Worm (Caenorhabditis elegans) whole organism, midembryonic: ENCODE measurements around the gene lgg-3.

Experiments
- T22C8.4 ChIP-seq: fragments of 200-800 bp; sonication (Bioruptor generic); IDR thresholded peaks from 2 replicates; pipeline ENCODE4 v1.3.6; 2022; ENCODE audit warnings: missing genetic modification characterization, missing compliant biosample characterization
- cog-1 ChIP-seq: sonication (generic microtip); optimal IDR thresholded peaks from 2 replicates; lab custom pipeline; 2016; ENCODE audit warnings: missing genetic modification characterization, missing compliant biosample characterization
- flt-1 ChIP-seq: fragments of 200-800 bp; sonication (Bioruptor generic); IDR thresholded peaks from 2 replicates; pipeline ENCODE4 v1.3.6; 2022; ENCODE audit warnings: missing genetic modification characterization, missing compliant biosample characterization
- klf-2 ChIP-seq: fragments of 200-800 bp; sonication (Bioruptor generic); conservative IDR thresholded peaks from 2 replicates; pipeline ENCODE4 v1.3.6; 2022; ENCODE audit warnings: missing genetic modification reagents, missing genetic modification characterization, missing compliant biosample characterization
- med-1 ChIP-seq: sonication (generic microtip); optimal IDR thresholded peaks from 2 replicates; lab custom pipeline; 2017; ENCODE audit warnings: missing genetic modification characterization, mild to moderate bottlenecking, missing compliant biosample characterization, antibody characterized with exemption, missing genetic modification reagents; ENCODE audit not compliant: insufficient read depth
- ref-1 ChIP-seq: fragments of 200-800 bp; sonication (Bioruptor generic); conservative IDR thresholded peaks from 2 replicates; pipeline ENCODE4 v1.3.6; 2022; ENCODE audit warnings: missing genetic modification reagents, missing genetic modification characterization, missing compliant biosample characterization
- tab-1 ChIP-seq: fragments of 200-800 bp; sonication (Bioruptor generic); IDR thresholded peaks from 2 replicates; pipeline ENCODE4 v1.3.6; 2022; ENCODE audit warnings: missing genetic modification characterization, missing compliant biosample characterization
- ztf-23 ChIP-seq: fragments of 200-800 bp; sonication (Bioruptor generic); IDR thresholded peaks from 2 replicates; pipeline ENCODE4 v1.3.6; 2022; ENCODE audit warnings: missing genetic modification reagents, missing genetic modification characterization, missing compliant biosample characterization
- ztf-29 ChIP-seq: fragments of 200-800 bp; sonication (Bioruptor generic); IDR thresholded peaks from 2 replicates; pipeline ENCODE4 v1.3.6; 2022; ENCODE audit warnings: missing genetic modification reagents, missing genetic modification characterization, missing compliant biosample characterization

The lgg-3 gene

DNA sequence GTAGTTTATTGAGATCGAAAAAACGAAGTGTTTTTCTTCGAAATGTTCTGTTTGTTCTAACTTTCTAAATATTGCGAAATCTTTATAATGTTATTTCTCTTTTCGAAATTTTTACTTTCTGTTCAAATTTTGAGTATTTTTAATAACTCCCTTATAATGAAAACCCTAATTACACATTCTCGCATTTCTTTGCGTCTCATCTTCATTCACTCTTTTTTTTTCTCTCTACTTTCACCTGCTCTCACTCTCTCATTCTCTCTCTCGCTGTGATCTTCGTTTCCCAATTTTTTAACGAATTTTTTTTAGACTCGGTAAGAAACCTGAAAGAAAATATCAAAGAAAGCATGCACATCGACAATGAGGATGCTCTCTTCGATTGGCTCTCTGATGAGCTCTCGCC lies 13.4 kb upstream of the lgg-3 start, which contains the start of gene rbm-26:
rbm-26 (plus strand) TSS at position 301 of the 400 bp plus-strand sequence.
- TF ChIP-seq ztf-29 (GFP tag; lab: Robert Waterston, UW) (no peak), ztf-23 (GFP tag; lab: Robert Waterston, UW) (no peak), T22C8.4 (no peak), klf-2 (GFP tag; lab: Robert Waterston, UW) (no peak), cog-1 (tag; lab: Kevin White, UChicago) (no peak), tab-1 (GFP tag; lab: Robert Waterston, UW) (no peak), flt-1 (no peak), ref-1 (GFP tag; lab: Robert Waterston, UW) (no peak), med-1 (GFP tag; lab: Kevin White, UChicago) (no peak)

DNA sequence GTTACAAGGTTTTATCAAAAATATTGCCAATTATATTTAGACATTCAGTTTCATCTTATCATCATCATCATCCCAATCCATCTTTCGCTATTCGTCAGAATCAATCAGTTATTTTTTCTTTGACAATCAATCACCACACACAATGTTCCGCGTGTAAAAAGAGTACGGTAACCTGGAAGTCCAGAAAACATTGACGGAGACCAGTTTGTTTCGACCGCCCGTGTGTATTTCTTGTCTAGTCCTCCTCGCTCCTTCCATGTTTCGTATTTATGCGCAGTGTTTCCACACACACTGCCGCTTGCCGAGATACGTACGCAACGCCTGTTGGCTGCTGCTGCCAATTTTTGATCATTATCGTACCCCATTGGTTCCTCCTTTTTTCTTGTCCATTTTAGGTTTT lies 12.9 kb upstream of the lgg-3 start:
- TF ChIP-seq med-1 (GFP tag; lab: Kevin White, UChicago) = no peak
- TF ChIP-seq klf-2 (GFP tag; lab: Robert Waterston, UW) = no peak
- no peak for TF ChIP-seq T22C8.4
- TF ChIP-seq ref-1 (GFP tag; lab: Robert Waterston, UW) = no peak
- no peak for TF ChIP-seq tab-1 (GFP tag; lab: Robert Waterston, UW)
- no peak for TF ChIP-seq ztf-23 (GFP tag; lab: Robert Waterston, UW)
- no peak for TF ChIP-seq ztf-29 (GFP tag; lab: Robert Waterston, UW)
- TF ChIP-seq cog-1 (tag; lab: Kevin White, UChicago) = no peak
- TF ChIP-seq flt-1 = no peak

DNA sequence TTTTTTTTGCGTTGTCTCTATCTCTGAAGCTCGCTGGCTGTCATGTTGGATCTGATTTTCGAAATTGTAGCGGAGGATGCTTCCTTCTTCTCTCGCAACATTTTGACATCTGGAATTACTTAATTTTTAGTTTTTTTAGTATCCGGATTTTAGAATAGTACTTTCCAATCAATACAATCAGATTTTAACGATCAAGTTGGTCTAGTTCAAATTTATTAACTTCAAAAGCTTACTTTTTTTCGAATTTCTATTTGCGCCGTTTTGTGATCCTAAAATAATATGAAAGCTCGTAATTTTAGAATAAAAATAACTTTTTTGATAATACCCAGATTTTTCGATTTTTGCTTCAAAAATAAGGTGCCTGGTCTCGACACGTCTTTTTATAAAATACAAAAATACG lies 12.2 kb upstream of the lgg-3 start, which contains the start of gene B0336.12:
B0336.12 (minus strand) TSS at position 101 of the 400 bp plus-strand sequence.
- TF ChIP-seq tab-1 (GFP tag; lab: Robert Waterston, UW) (no peak), cog-1 (tag; lab: Kevin White, UChicago) (no peak), T22C8.4 (no peak), flt-1 (no peak), med-1 (GFP tag; lab: Kevin White, UChicago) (no peak), ref-1 (GFP tag; lab: Robert Waterston, UW) (no peak), klf-2 (GFP tag; lab: Robert Waterston, UW) (no peak), ztf-23 (GFP tag; lab: Robert Waterston, UW) (no peak), ztf-29 (GFP tag; lab: Robert Waterston, UW) (no peak)

DNA sequence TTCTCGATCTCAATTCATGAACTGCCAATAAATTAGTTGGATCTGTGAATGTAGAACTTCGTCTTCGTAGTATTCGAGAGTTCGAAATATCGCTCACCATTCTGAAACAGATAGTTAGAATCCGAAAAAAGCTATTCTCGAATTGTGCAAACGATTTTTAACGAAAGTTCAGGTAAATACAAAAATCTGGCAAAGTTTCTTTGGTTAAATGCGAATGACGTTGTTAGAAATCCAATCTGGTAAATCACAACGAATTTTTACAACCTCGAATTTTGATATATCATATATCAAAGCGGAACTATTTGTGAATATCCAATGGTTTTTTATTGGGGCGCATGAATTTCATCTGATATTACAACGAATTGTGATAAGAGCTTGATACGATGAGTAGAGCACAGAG lies 11.4 kb upstream of the lgg-3 start, which contains the start of gene hpo-28:
hpo-28 (minus strand) TSS at position 101 of the 400 bp plus-strand sequence.
- TF ChIP-seq ref-1 (GFP tag; lab: Robert Waterston, UW) = no peak
- TF ChIP-seq flt-1 = no peak
- TF ChIP-seq klf-2 (GFP tag; lab: Robert Waterston, UW) = no peak
- no peak for TF ChIP-seq ztf-23 (GFP tag; lab: Robert Waterston, UW)
- TF ChIP-seq tab-1 (GFP tag; lab: Robert Waterston, UW) = no peak
- TF ChIP-seq med-1 (GFP tag; lab: Kevin White, UChicago) = no peak
- TF ChIP-seq cog-1 (tag; lab: Kevin White, UChicago) = no peak
- TF ChIP-seq ztf-29 (GFP tag; lab: Robert Waterston, UW) = no peak
- TF ChIP-seq T22C8.4 = no peak

DNA sequence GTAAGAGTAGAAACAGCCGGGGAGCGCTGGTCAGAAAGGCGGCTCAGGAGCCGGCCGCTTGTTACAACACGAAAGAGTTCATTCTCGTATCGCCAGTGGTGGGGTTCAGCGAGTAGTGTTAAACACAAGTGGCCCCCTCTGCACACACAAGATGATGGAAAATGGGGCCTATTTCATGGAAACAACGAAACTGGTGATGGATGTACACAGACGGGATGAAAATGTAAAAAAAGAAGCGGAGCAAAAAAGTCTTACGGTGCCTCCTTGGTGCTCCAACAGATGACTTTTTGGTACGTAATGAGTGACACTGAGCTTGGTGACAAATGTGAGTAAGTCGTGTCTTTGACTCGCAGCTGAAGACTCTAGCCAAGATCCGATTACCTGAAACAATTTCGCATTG lies 10.2 kb upstream of the lgg-3 start:
- TF ChIP-seq cog-1 (tag; lab: Kevin White, UChicago) = no peak
- no peak for TF ChIP-seq ref-1 (GFP tag; lab: Robert Waterston, UW)
- no peak for TF ChIP-seq ztf-23 (GFP tag; lab: Robert Waterston, UW)
- no peak for TF ChIP-seq tab-1 (GFP tag; lab: Robert Waterston, UW)
- no peak for TF ChIP-seq med-1 (GFP tag; lab: Kevin White, UChicago)
- no peak for TF ChIP-seq klf-2 (GFP tag; lab: Robert Waterston, UW)
- TF ChIP-seq flt-1 = no peak
- no peak for TF ChIP-seq ztf-29 (GFP tag; lab: Robert Waterston, UW)
- no peak for TF ChIP-seq T22C8.4

DNA sequence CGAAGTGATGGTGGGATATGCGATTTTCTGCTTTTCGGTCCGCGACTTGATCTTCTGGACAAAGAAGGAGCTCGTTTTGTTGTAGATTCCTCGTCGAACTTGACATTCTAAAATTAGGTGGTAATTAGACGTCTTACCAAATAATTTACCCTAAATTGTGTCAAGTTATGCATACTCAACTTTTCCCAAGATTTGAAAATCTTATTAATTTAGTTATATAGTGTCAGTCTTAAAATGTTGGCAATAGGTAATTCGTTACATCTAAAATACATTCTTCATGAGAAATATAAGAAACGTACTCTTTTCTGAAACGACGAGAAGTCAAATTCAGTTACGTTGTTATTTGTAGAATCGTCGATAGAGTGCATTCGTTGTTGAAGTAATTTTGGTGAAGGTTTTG lies 9.7 kb upstream of the lgg-3 start:
- TF ChIP-seq ztf-29 (GFP tag; lab: Robert Waterston, UW) = no peak
- TF ChIP-seq klf-2 (GFP tag; lab: Robert Waterston, UW) = no peak

DNA sequence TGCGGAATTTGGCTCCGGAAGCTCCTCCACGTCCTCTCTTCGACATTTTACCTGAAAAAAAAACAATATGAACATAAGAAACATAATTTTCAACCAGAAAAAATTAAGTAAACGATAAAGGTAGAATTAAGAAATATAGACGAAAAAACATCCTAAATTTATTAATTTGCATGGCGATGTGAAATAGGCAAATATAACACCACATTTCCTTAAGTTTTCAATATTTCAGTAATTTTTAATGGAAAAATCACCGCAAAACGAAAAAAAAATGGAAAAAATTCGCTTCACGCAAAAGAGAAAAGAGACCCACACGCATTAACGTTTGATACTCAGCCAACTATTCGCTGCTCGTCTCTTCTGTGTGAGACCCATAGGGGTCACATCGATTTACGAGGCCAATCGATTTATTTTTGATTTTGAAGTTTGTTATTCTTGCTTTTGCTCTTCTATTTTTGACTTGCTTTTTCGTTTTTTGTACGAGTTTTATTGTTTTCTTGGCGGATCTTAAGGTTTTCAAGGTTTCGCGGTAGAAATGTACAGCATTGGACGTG lies 8.3 kb upstream of the lgg-3 start, which contains the start of gene rpl-23:
rpl-23 (minus strand) TSS at position 51 of the 551 bp plus-strand sequence.
- TF ChIP-seq med-1 (GFP tag; lab: Kevin White, UChicago) (no peak), T22C8.4 (peak; percentile 96), flt-1 (peak; percentile 66), cog-1 (tag; lab: Kevin White, UChicago) (peak; percentile 54)

DNA sequence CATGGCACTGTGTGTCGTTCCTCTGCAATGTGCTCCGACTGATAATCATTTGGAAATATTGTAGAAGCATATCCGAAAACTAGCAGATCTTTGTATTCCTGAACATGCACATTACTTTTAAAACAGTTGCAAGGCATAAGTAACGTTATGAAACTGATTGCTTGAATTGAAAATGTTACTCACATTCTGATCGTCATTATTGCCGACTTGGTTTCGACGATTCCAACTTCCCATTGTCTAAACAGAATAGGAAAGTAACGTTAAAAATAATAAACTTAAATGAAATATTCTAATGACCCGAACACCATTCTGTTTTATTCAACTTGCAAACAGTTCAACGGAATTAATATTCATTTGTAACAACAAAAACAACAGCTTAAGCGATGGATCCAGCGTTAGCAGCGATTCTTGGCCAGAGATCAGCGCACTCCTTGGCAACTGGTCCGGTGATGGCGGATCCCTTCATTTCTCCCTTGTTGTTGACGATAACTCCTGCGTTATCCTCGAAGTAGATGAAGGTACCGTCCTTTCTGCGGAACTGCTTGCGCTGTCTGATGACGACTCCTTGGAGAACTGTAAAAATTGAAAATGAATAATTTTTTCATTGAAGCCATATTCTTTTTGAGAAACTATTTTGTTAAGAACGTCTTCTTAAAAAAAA lies 7.5 kb upstream of the lgg-3 start, which contains the start of gene swp-1:
swp-1 (minus strand) TSS at position 298 of the 661 bp plus-strand sequence.
- TF ChIP-seq flt-1 (no peak), tab-1 (GFP tag; lab: Robert Waterston, UW) (no peak), ztf-23 (GFP tag; lab: Robert Waterston, UW) (no peak), T22C8.4 (no peak), cog-1 (tag; lab: Kevin White, UChicago) (no peak), klf-2 (GFP tag; lab: Robert Waterston, UW) (no peak), ref-1 (GFP tag; lab: Robert Waterston, UW) (no peak), ztf-29 (GFP tag; lab: Robert Waterston, UW) (no peak), med-1 (GFP tag; lab: Kevin White, UChicago) (no peak)

DNA sequence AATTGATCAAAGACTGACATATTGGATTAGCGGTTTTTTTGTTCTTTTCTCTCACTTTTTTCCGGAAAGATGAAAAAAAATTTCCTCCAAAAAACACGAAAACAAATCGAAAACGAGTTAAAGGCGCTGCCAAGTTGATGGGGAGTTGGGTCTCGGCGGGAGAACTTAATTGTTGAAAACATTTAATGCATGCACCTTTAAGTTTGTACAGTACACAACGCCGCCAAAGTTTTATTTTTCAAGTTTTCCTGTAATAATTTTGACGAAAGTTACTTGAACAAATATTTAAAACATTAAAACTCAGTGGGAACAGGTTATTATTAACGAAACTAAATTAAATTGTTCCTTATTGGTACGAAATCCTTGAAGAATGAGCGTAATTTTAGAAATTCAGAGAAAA lies 3.7 kb upstream of the lgg-3 start:
- no peak for TF ChIP-seq ref-1 (GFP tag; lab: Robert Waterston, UW)
- no peak for TF ChIP-seq T22C8.4
- TF ChIP-seq klf-2 (GFP tag; lab: Robert Waterston, UW) = no peak
- no peak for TF ChIP-seq cog-1 (tag; lab: Kevin White, UChicago)
- no peak for TF ChIP-seq tab-1 (GFP tag; lab: Robert Waterston, UW)
